Worm (Caenorhabditis elegans) whole organism, L1 larva: ENCODE data around the gene F49H12.7.

Source experiments
- C04F5.9 ChIP-seq: sonication (generic microtip); optimal IDR thresholded peaks from 2 replicates; lab custom pipeline; 2016; ENCODE audit warnings: missing genetic modification characterization, missing compliant biosample characterization
- C16A3.4 ChIP-seq: fragments of 150-350 bp; optimal IDR thresholded peaks from 2 replicates; lab custom pipeline; 2014; ENCODE audit warnings: missing biosample characterization, missing genetic modification characterization
- F16B12.6 ChIP-seq: fragments of 150-350 bp; optimal IDR thresholded peaks from 2 replicates; lab custom pipeline; 2014; ENCODE audit warnings: missing biosample characterization, missing genetic modification characterization
- Y116A8C.19 ChIP-seq: sonication (generic microtip); optimal IDR thresholded peaks from 2 replicates; lab custom pipeline; 2016; ENCODE audit warnings: missing compliant biosample characterization, missing genetic modification characterization, borderline replicate concordance
- ceh-8 ChIP-seq: fragments of 200-800 bp; sonication (Bioruptor generic); optimal IDR thresholded peaks from 2 replicates; lab custom pipeline; 2018; ENCODE audit warnings: mild to moderate bottlenecking, missing genetic modification characterization, moderate library complexity, missing compliant biosample characterization
- ceh-82 ChIP-seq, 3 experiments: fragments of 150-350 bp in 1 of 3; sonication (generic microtip) in 2 of 3; optimal IDR thresholded peaks; 2 replicates each; lab custom pipeline; 2014 to 2017; ENCODE audit warnings: missing biosample characterization in 3 of 3, missing genetic modification characterization in 3 of 3
- ceh-88 ChIP-seq: fragments of 200-800 bp; sonication (Bioruptor generic); IDR thresholded peaks from 2 replicates; pipeline ENCODE4 v1.3.6; 2022; ENCODE audit warnings: missing genetic modification characterization, missing compliant biosample characterization
- ceh-90 ChIP-seq: sonication (generic microtip); optimal IDR thresholded peaks from 2 replicates; lab custom pipeline; 2016; ENCODE audit warnings: missing genetic modification characterization, missing compliant biosample characterization
- ces-1 ChIP-seq: fragments of 150-350 bp; optimal IDR thresholded peaks from 2 replicates; lab custom pipeline; 2014; ENCODE audit warnings: missing biosample characterization, missing genetic modification reagents, missing genetic modification characterization
- dsc-1 ChIP-seq: sonication (generic microtip); optimal IDR thresholded peaks from 2 replicates; lab custom pipeline; 2016; ENCODE audit warnings: mild to moderate bottlenecking, missing genetic modification characterization, missing compliant biosample characterization
- elt-3 ChIP-seq, 6 experiments: fragments of 150-350 bp in 1 of 6; sonication (generic microtip); optimal IDR thresholded peaks; 2 replicates each; lab custom pipeline; 2017 to 2018; ENCODE audit warnings: missing biosample characterization in 6 of 6, missing genetic modification characterization in 6 of 6, inconsistent platforms in 1 of 6
- fkh-8 ChIP-seq: sonication (generic microtip); optimal IDR thresholded peaks from 2 replicates; lab custom pipeline; 2016; ENCODE audit warnings: mild to moderate bottlenecking, missing genetic modification characterization, missing compliant biosample characterization
- fos-1 ChIP-seq: fragments of 150-350 bp; optimal IDR thresholded peaks from 2 replicates; lab custom pipeline; 2014; ENCODE audit warnings: missing biosample characterization, missing genetic modification characterization
- hlh-17 ChIP-seq: fragments of 200-800 bp; sonication (Bioruptor generic); optimal IDR thresholded peaks from 2 replicates; lab custom pipeline; 2018; ENCODE audit warnings: missing genetic modification characterization, mild to moderate bottlenecking, missing compliant biosample characterization, moderate library complexity, borderline replicate concordance
- irx-1 ChIP-seq: sonication (generic microtip); optimal IDR thresholded peaks from 2 replicates; lab custom pipeline; 2016; ENCODE audit warnings: missing genetic modification characterization, missing compliant biosample characterization
- isw-1 ChIP-seq: fragments of 200-800 bp; sonication (Bioruptor generic); IDR thresholded peaks from 2 replicates; pipeline ENCODE4 v1.3.6; 2022; ENCODE audit warnings: missing genetic modification characterization, missing compliant biosample characterization
- jun-1 ChIP-seq: fragments of 150-350 bp; optimal IDR thresholded peaks from 2 replicates; lab custom pipeline; 2014; ENCODE audit warnings: missing biosample characterization, missing genetic modification reagents, missing genetic modification characterization
- lin-13 ChIP-seq: fragments of 150-350 bp; optimal IDR thresholded peaks from 2 replicates; lab custom pipeline; 2014; ENCODE audit warnings: missing biosample characterization, missing genetic modification reagents, missing genetic modification characterization
- lin-39 ChIP-seq: fragments of 150-350 bp; optimal IDR thresholded peaks from 2 replicates; lab custom pipeline; 2014; ENCODE audit warnings: missing biosample characterization, missing genetic modification reagents, missing genetic modification characterization
- mab-9 ChIP-seq: fragments of 200-800 bp; sonication (Bioruptor generic); IDR thresholded peaks from 2 replicates; pipeline ENCODE4 v1.3.6; 2022; ENCODE audit warnings: missing genetic modification reagents, missing genetic modification characterization, missing compliant biosample characterization
- mdl-1 ChIP-seq, 2 experiments: fragments of 150-350 bp; optimal IDR thresholded peaks; 2 replicates each; lab custom pipeline; 2014 to 2017; ENCODE audit warnings: missing biosample characterization in 2 of 2, missing genetic modification characterization in 2 of 2, inconsistent platforms in 1 of 2
- mep-1 ChIP-seq: fragments of 150-350 bp; optimal IDR thresholded peaks from 2 replicates; lab custom pipeline; 2014; ENCODE audit warnings: missing biosample characterization, missing genetic modification characterization
- nhr-19 ChIP-seq: fragments of 200-800 bp; sonication (Bioruptor generic); conservative IDR thresholded peaks from 2 replicates; pipeline ENCODE4 v1.3.6; 2022; ENCODE audit warnings: missing genetic modification characterization, missing compliant biosample characterization
- nhr-47 ChIP-seq: sonication (generic microtip); optimal IDR thresholded peaks from 2 replicates; lab custom pipeline; 2016; ENCODE audit warnings: mild to moderate bottlenecking, missing genetic modification characterization, moderate library complexity, missing compliant biosample characterization
- nhr-71 ChIP-seq: sonication (generic microtip); optimal IDR thresholded peaks from 2 replicates; lab custom pipeline; 2016; ENCODE audit warnings: mild to moderate bottlenecking, missing genetic modification characterization, moderate library complexity, missing compliant biosample characterization
- nhr-76 ChIP-seq: sonication (generic microtip); optimal IDR thresholded peaks from 2 replicates; lab custom pipeline; 2017; ENCODE audit warnings: missing biosample characterization, missing genetic modification characterization
- nhr-84 ChIP-seq: sonication (generic microtip); optimal IDR thresholded peaks from 2 replicates; lab custom pipeline; 2017; ENCODE audit warnings: missing biosample characterization, missing genetic modification characterization
- nhr-85 ChIP-seq: sonication (generic microtip); peaks from one replicate; lab custom pipeline; 2016; ENCODE audit warnings: missing genetic modification characterization, inconsistent platforms, missing compliant biosample characterization
- pag-3 ChIP-seq: sonication (generic microtip); optimal IDR thresholded peaks from 2 replicates; lab custom pipeline; 2017; ENCODE audit warnings: missing genetic modification characterization, mild to moderate bottlenecking, missing compliant biosample characterization, antibody characterized with exemption, borderline replicate concordance; ENCODE audit not compliant: insufficient read depth
- skn-1 ChIP-seq: fragments of 150-350 bp; optimal IDR thresholded peaks from 2 replicates; lab custom pipeline; 2014; ENCODE audit warnings: missing biosample characterization, missing genetic modification characterization
- snpc-4 ChIP-seq: fragments of 150-350 bp; optimal IDR thresholded peaks from 2 replicates; lab custom pipeline; 2014; ENCODE audit warnings: missing biosample characterization, missing genetic modification characterization
- snu-23 ChIP-seq: sonication (generic microtip); optimal IDR thresholded peaks from 2 replicates; lab custom pipeline; 2016; ENCODE audit warnings: missing genetic modification characterization, missing compliant biosample characterization
- unc-30 ChIP-seq: sonication (generic microtip); optimal IDR thresholded peaks from 2 replicates; lab custom pipeline; 2017; ENCODE audit warnings: missing biosample characterization, missing genetic modification characterization
- unc-62 ChIP-seq: fragments of 150-350 bp; optimal IDR thresholded peaks from 2 replicates; lab custom pipeline; 2014; ENCODE audit warnings: missing biosample characterization, missing genetic modification reagents, missing genetic modification characterization
- unc-98 ChIP-seq: fragments of 200-800 bp; sonication (Bioruptor generic); IDR thresholded peaks from 2 replicates; pipeline ENCODE4 v1.3.6; 2022; ENCODE audit warnings: missing genetic modification characterization, missing compliant biosample characterization
- zag-1 ChIP-seq: fragments of 150-350 bp; optimal IDR thresholded peaks from 2 replicates; lab custom pipeline; 2014; ENCODE audit warnings: missing biosample characterization, missing genetic modification characterization
- ztf-11 ChIP-seq, 2 experiments: sonication (generic microtip); optimal IDR thresholded peaks; 2 replicates each; lab custom pipeline; 2016 to 2017; ENCODE audit warnings: missing genetic modification characterization in 2 of 2, missing biosample characterization in 1 of 2, missing compliant biosample characterization in 1 of 2

The F49H12.7 gene

ce11 chrX:2084019-2084418, 19.2 kb downstream of the F49H12.7 start, which contains the start of gene F49H12.3 (continued):
- TF ChIP-seq elt-3 (tag; optimal IDR thresholded peaks at IDR 0.05; lab: Kevin White, UChicago) (no peak), mep-1 (tag; lab: Kevin White, UChicago) (no peak), lin-39 (no peak), nhr-71 (tag; lab: Kevin White, UChicago) (peak; percentile 45), pag-3 (no peak), ceh-8 (GFP tag; lab: Kevin White, UChicago) (no peak), isw-1 (no peak), dsc-1 (tag; lab: Kevin White, UChicago) (peak; percentile 39), zag-1 (no peak), unc-30 (no peak), ztf-11 (tag; optimal IDR thresholded peaks at IDR 0.05; lab: Kevin White, UChicago) (no peak), hlh-17 (GFP tag; lab: Kevin White, UChicago) (no peak), nhr-76 (tag; lab: Kevin White, UChicago) (no peak), F16B12.6 (tag; lab: Kevin White, UChicago) (no peak), unc-62 (GFP tag; lab: Kevin White, UChicago) (no peak), Y116A8C.19 (tag; lab: Kevin White, UChicago) (no peak), ceh-82 (tag; optimal IDR thresholded peaks at IDR 0.05; lab: Kevin White, UChicago) (no peak), irx-1 (tag; lab: Kevin White, UChicago) (no peak), snpc-4 (tag; lab: Kevin White, UChicago) (no peak), ces-1 (GFP tag; lab: Kevin White, UChicago) (no peak), jun-1 (no peak), nhr-85 (tag; lab: Kevin White, UChicago) (no peak)
- TF ChIP-seq, all 84 proteins: peak for 6

- TF ChIP-seq zag-1 (no peak), nhr-85 (tag; lab: Kevin White, UChicago) (no peak), snpc-4 (tag; lab: Kevin White, UChicago) (no peak), nhr-19 (no peak), nhr-84 (tag; lab: Kevin White, UChicago) (no peak)
These were observed 20.2 kb downstream of the F49H12.7 start, which contains the start of gene F49H12.2 for ce11 chrX:2084988-2085387. Gene F49H12.2, plus strand, starts transcription at chrX:2085288.

ce11 chrX:2085494-2085893, 20.7 kb downstream of the F49H12.7 start:
- TF ChIP-seq skn-1 (tag; lab: Kevin White, UChicago) (peak; percentile 62), ceh-90 (tag; lab: Kevin White, UChicago) (no peak)

ce11 chrX:2087716-2088115, 22.9 kb downstream of the F49H12.7 start:
- TF ChIP-seq C16A3.4 (tag; lab: Kevin White, UChicago) (no peak), nhr-85 (tag; lab: Kevin White, UChicago) (no peak), ztf-11 (tag; optimal IDR thresholded peaks at IDR 0.05; lab: Kevin White, UChicago) (no peak), nhr-47 (tag; lab: Kevin White, UChicago) (no peak), fos-1 (no peak), Y116A8C.19 (tag; lab: Kevin White, UChicago) (no peak), snu-23 (GFP tag; lab: Kevin White, UChicago) (no peak), fkh-8 (no peak), mdl-1 (tag; optimal IDR thresholded peaks at IDR 0.05; lab: Kevin White, UChicago) (no peak), C04F5.9 (tag; lab: Kevin White, UChicago) (no peak), skn-1 (tag; lab: Kevin White, UChicago) (no peak), lin-13 (GFP tag; lab: Kevin White, UChicago) (no peak), unc-98 (no peak), ceh-88 (no peak), unc-62 (GFP tag; lab: Kevin White, UChicago) (no peak), nhr-71 (tag; lab: Kevin White, UChicago) (no peak), mab-9 (GFP tag; lab: Robert Waterston, UW) (no peak)
